Worm (Caenorhabditis elegans) whole organism, late embryonic: ENCODE measurements around the gene drn-1.

Experiments
- C08G9.2 ChIP-seq: sonication (generic microtip); optimal IDR thresholded peaks from 2 replicates; lab custom pipeline; 2016; ENCODE audit warnings: mild to moderate bottlenecking, missing genetic modification characterization, moderate library complexity, missing compliant biosample characterization
- K09A11.1 ChIP-seq: sonication (generic microtip); optimal IDR thresholded peaks from 2 replicates; lab custom pipeline; 2017; ENCODE audit warnings: antibody characterized with exemption, mild to moderate bottlenecking, missing genetic modification characterization, missing compliant biosample characterization; ENCODE audit not compliant: insufficient read depth
- T23F11.4 ChIP-seq: fragments of 200-800 bp; sonication (Bioruptor generic); optimal IDR thresholded peaks from 2 replicates; lab custom pipeline; 2018; ENCODE audit warnings: mild to moderate bottlenecking, missing genetic modification characterization, missing compliant biosample characterization
- Y22D7AL.16 ChIP-seq: sonication (generic microtip); optimal IDR thresholded peaks from 2 replicates; lab custom pipeline; 2016; ENCODE audit warnings: missing genetic modification characterization, missing compliant biosample characterization
- ahr-1 ChIP-seq: sonication (generic microtip); optimal IDR thresholded peaks from 2 replicates; lab custom pipeline; 2016; ENCODE audit warnings: missing genetic modification characterization, missing compliant biosample characterization
- ama-1 ChIP-seq: fragments of 150-350 bp; optimal IDR thresholded peaks from 2 replicates; lab custom pipeline; 2014
- ceh-14 ChIP-seq: sonication (generic microtip); optimal IDR thresholded peaks from 2 replicates; lab custom pipeline; 2016; ENCODE audit warnings: missing genotype, missing genetic modification characterization, missing compliant biosample characterization
- ceh-2 ChIP-seq: sonication (generic microtip); optimal IDR thresholded peaks from 2 replicates; lab custom pipeline; 2016; ENCODE audit warnings: missing genotype, missing genetic modification characterization, missing compliant biosample characterization
- ceh-34 ChIP-seq: sonication (generic microtip); optimal IDR thresholded peaks from 2 replicates; lab custom pipeline; 2016; ENCODE audit warnings: mild to moderate bottlenecking, missing genetic modification characterization, missing compliant biosample characterization
- ceh-45 ChIP-seq: fragments of 200-800 bp; sonication (Bioruptor generic); IDR thresholded peaks from 2 replicates; pipeline ENCODE4 v1.3.6; 2022; ENCODE audit warnings: missing genetic modification reagents, missing genetic modification characterization, missing compliant biosample characterization
- che-1 ChIP-seq: sonication (generic microtip); optimal IDR thresholded peaks from 2 replicates; lab custom pipeline; 2016; ENCODE audit warnings: mild to moderate bottlenecking, missing genetic modification characterization, missing compliant biosample characterization
- dmd-4 ChIP-seq: sonication (generic microtip); optimal IDR thresholded peaks from 2 replicates; lab custom pipeline; 2016; ENCODE audit warnings: borderline replicate concordance, missing genetic modification characterization, missing compliant biosample characterization
- elt-2 ChIP-seq: sonication (generic microtip); optimal IDR thresholded peaks from 2 replicates; lab custom pipeline; 2016; ENCODE audit warnings: missing genetic modification reagents, missing genetic modification characterization, missing compliant biosample characterization
- elt-4 ChIP-seq: sonication (generic microtip); optimal IDR thresholded peaks from 2 replicates; lab custom pipeline; 2016; ENCODE audit warnings: missing genetic modification characterization, missing compliant biosample characterization
- eyg-1 ChIP-seq: sonication (generic microtip); optimal IDR thresholded peaks from 2 replicates; lab custom pipeline; 2016; ENCODE audit warnings: missing genotype, missing genetic modification characterization, missing compliant biosample characterization
- fax-1 ChIP-seq: sonication (generic microtip); optimal IDR thresholded peaks from 2 replicates; lab custom pipeline; 2016; ENCODE audit warnings: missing genotype, missing genetic modification characterization, missing compliant biosample characterization
- fkh-10 ChIP-seq: fragments of 150-350 bp; optimal IDR thresholded peaks from 2 replicates; lab custom pipeline; 2014; ENCODE audit warnings: missing biosample characterization, missing genetic modification reagents, missing genetic modification characterization
- fkh-6 ChIP-seq: sonication (generic microtip); optimal IDR thresholded peaks from 2 replicates; lab custom pipeline; 2016; ENCODE audit warnings: missing genetic modification characterization, missing compliant biosample characterization
- gmeb-2 ChIP-seq: sonication (generic microtip); optimal IDR thresholded peaks from 2 replicates; lab custom pipeline; 2016; ENCODE audit warnings: missing genetic modification characterization, inconsistent platforms, missing compliant biosample characterization
- hlh-13 ChIP-seq: fragments of 200-800 bp; sonication (Bioruptor generic); optimal IDR thresholded peaks from 2 replicates; lab custom pipeline; 2018; ENCODE audit warnings: mild to moderate bottlenecking, missing genetic modification characterization, missing compliant biosample characterization
- hlh-15 ChIP-seq: sonication (generic microtip); optimal IDR thresholded peaks from 2 replicates; lab custom pipeline; 2016; ENCODE audit warnings: missing genetic modification characterization, missing compliant biosample characterization
- hlh-30 ChIP-seq: sonication (generic microtip); optimal IDR thresholded peaks from 2 replicates; lab custom pipeline; 2017; ENCODE audit warnings: antibody characterized with exemption, missing genetic modification characterization, missing compliant biosample characterization; ENCODE audit not compliant: insufficient read depth
- hlh-6 ChIP-seq: sonication (generic microtip); optimal IDR thresholded peaks from 2 replicates; lab custom pipeline; 2016; ENCODE audit warnings: missing genotype, missing genetic modification characterization, missing compliant biosample characterization
- lim-6 ChIP-seq: sonication (generic microtip); optimal IDR thresholded peaks from 2 replicates; lab custom pipeline; 2016; ENCODE audit warnings: missing genetic modification characterization, missing compliant biosample characterization
- madf-2 ChIP-seq: sonication (generic microtip); optimal IDR thresholded peaks from 2 replicates; lab custom pipeline; 2017; ENCODE audit warnings: missing genetic modification characterization, missing compliant biosample characterization
- nfya-1 ChIP-seq: sonication (generic microtip); optimal IDR thresholded peaks from 2 replicates; lab custom pipeline; 2017; ENCODE audit warnings: missing genetic modification characterization, mild to moderate bottlenecking, missing compliant biosample characterization, antibody characterized with exemption, moderate library complexity
- nhr-11 ChIP-seq: fragments of 150-350 bp; optimal IDR thresholded peaks from 2 replicates; lab custom pipeline; 2014; ENCODE audit warnings: missing biosample characterization, missing genetic modification characterization
- nhr-232 ChIP-seq: sonication (generic microtip); optimal IDR thresholded peaks from 2 replicates; lab custom pipeline; 2016; ENCODE audit warnings: missing genetic modification characterization, missing compliant biosample characterization
- npax-4 ChIP-seq: sonication (generic microtip); optimal IDR thresholded peaks from 2 replicates; lab custom pipeline; 2016; ENCODE audit warnings: missing genetic modification characterization, missing compliant biosample characterization
- pax-1 ChIP-seq: fragments of 150-350 bp; optimal IDR thresholded peaks from 2 replicates; lab custom pipeline; 2014; ENCODE audit warnings: missing biosample characterization, missing genetic modification characterization
- pha-2 ChIP-seq: sonication (generic microtip); optimal IDR thresholded peaks from 2 replicates; lab custom pipeline; 2017; ENCODE audit warnings: mild to moderate bottlenecking, missing genetic modification characterization, missing compliant biosample characterization
- pha-4 ChIP-seq: fragments of 150-350 bp; optimal IDR thresholded peaks from 2 replicates; lab custom pipeline; 2018; ENCODE audit warnings: missing biosample characterization, missing genetic modification reagents, missing genetic modification characterization
- pqm-1 ChIP-seq: sonication (generic microtip); optimal IDR thresholded peaks from 2 replicates; lab custom pipeline; 2016; ENCODE audit warnings: missing genetic modification characterization, missing compliant biosample characterization
- pros-1 ChIP-seq: fragments of 150-350 bp; optimal IDR thresholded peaks from 2 replicates; lab custom pipeline; 2014; ENCODE audit warnings: missing biosample characterization, missing genetic modification reagents, missing genetic modification characterization
- ref-2 ChIP-seq: sonication (generic microtip); optimal IDR thresholded peaks from 2 replicates; lab custom pipeline; 2016; ENCODE audit warnings: missing genetic modification characterization, missing compliant biosample characterization
- rnt-1 ChIP-seq: sonication (generic microtip); optimal IDR thresholded peaks from 2 replicates; lab custom pipeline; 2016; ENCODE audit warnings: missing genetic modification characterization, missing compliant biosample characterization
- sox-4 ChIP-seq: sonication (generic microtip); optimal IDR thresholded peaks from 2 replicates; lab custom pipeline; 2017; ENCODE audit warnings: mild to moderate bottlenecking, missing genetic modification characterization, inconsistent platforms, missing compliant biosample characterization
- tbx-7 ChIP-seq: sonication (generic microtip); optimal IDR thresholded peaks from 2 replicates; lab custom pipeline; 2016; ENCODE audit warnings: missing genotype, missing genetic modification characterization, missing compliant biosample characterization
- unc-55 ChIP-seq: sonication (generic microtip); optimal IDR thresholded peaks from 2 replicates; lab custom pipeline; 2017; ENCODE audit warnings: missing biosample characterization, missing genetic modification reagents, missing genetic modification characterization
- ztf-16 ChIP-seq: sonication (generic microtip); optimal IDR thresholded peaks from 2 replicates; lab custom pipeline; 2017; ENCODE audit warnings: missing genetic modification characterization, missing compliant biosample characterization

Gene drn-1

DNA sequence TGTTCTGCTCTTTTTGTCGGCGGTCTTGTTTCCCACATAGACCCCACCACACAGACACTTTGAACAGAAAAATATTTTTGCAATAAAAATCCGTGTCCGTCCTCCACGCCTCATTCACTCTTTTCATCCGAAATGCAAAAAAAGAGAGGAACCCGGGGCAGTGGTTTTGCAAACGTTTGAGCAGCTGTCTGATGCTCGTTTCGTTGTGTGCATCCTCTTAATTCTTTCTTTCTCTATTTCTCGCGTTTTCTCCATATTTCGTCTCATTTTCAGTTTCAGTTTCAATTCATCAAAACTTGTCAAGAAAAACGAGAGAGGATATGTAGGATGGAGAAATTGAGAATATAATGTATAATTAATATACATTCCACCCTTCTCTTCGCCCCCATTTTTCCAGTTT lies 37.3 kb upstream of the drn-1 start:
- TF ChIP-seq nfya-1 (tag; lab: Kevin White, UChicago) (no peak), hlh-15 (tag; lab: Kevin White, UChicago) (no peak), ahr-1 (tag; lab: Kevin White, UChicago) (no peak), pqm-1 (tag; lab: Kevin White, UChicago) (no peak), gmeb-2 (no peak), ceh-2 (tag; lab: Kevin White, UChicago) (no peak), pros-1 (no peak), npax-4 (tag; lab: Kevin White, UChicago) (no peak), fkh-6 (no peak), pax-1 (tag; lab: Kevin White, UChicago) (no peak), dmd-4 (tag; lab: Kevin White, UChicago) (no peak), ref-2 (tag; lab: Kevin White, UChicago) (no peak), nhr-11 (tag; lab: Kevin White, UChicago) (no peak), ceh-34 (tag; lab: Kevin White, UChicago) (no peak), C08G9.2 (tag; lab: Kevin White, UChicago) (no peak)
- TF ChIP-seq, all 69 proteins: peak for 0

DNA sequence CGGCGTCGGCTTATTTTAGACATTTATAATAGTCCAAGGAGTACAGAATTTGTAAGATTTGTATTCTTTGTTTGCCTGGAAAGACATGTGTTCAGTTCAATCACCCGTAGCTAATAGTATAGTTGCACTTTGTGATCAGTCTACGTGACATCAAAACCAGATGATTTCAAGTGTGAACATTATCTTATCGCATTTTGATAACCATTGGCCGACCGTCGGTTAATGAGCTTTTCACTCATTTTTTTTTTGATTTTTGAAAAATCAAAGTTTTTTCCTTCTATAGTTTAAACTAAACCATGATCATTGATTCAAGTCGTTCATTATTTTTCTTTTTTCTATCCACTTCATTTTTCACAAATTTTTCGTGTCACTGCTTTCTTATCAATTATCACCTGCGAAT lies 35.6 kb upstream of the drn-1 start:
- TF ChIP-seq nhr-11 (tag; lab: Kevin White, UChicago) (no peak), pax-1 (tag; lab: Kevin White, UChicago) (no peak), elt-2 (tag; lab: Kevin White, UChicago) (no peak), nhr-232 (tag; lab: Kevin White, UChicago) (no peak)

DNA sequence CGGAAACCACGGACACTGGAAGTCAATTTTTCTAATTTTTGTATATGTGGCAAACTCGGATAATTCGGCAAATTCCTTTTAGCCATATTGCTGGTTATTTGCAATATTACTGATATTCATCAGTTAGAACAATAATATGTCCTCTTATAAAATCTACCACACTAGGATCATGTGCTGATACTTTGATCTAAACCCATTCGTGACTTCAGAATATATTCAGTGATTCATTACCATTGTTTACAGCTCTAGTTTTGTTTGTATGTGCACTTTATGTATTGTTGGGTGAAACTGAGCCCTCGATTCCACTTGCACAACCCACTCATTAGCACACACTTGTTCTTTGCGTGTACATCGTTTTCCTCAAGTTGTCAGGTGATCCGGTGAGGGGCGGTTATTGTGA lies 34.6 kb upstream of the drn-1 start:
- TF ChIP-seq dmd-4 (tag; lab: Kevin White, UChicago) (no peak), ama-1 (lab: Kevin White, UChicago) (no peak), hlh-13 (GFP tag; lab: Kevin White, UChicago) (no peak), eyg-1 (tag; lab: Kevin White, UChicago) (no peak), pha-2 (tag; lab: Kevin White, UChicago) (no peak), pha-4 (tag; lab: Kevin White, UChicago) (no peak), fax-1 (tag; lab: Kevin White, UChicago) (no peak), pax-1 (tag; lab: Kevin White, UChicago) (no peak), lim-6 (no peak), Y22D7AL.16 (no peak), K09A11.1 (no peak), T23F11.4 (no peak), unc-55 (GFP tag; lab: Kevin White, UChicago) (no peak), ahr-1 (tag; lab: Kevin White, UChicago) (no peak), sox-4 (no peak), hlh-30 (tag; lab: Kevin White, UChicago) (no peak), elt-4 (tag; lab: Kevin White, UChicago) (no peak), C08G9.2 (tag; lab: Kevin White, UChicago) (no peak)

DNA sequence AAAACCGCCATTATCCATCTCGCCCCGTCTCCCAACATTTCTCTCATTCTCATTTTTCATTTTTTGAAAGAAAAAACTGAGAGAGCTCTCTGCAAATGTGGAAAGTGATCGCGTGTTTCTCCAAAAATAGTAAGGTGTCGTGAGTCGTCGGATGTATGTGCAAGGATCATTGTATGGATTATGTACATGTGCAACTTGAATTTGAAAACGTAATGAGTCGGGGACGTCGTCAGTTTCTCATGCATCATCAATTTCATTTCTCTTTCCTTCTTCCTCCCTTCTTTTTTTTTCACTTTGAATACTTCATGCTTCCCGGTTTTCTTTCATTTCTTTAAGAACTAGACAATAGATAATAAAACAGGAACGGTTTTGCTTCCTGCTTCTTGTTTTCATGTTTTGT lies 33.5 kb upstream of the drn-1 start:
- TF ChIP-seq nfya-1 (tag; lab: Kevin White, UChicago): no peak
- TF ChIP-seq madf-2 (tag; lab: Kevin White, UChicago): no peak
- TF ChIP-seq tbx-7: no peak
- TF ChIP-seq ztf-16 (tag; lab: Kevin White, UChicago): no peak
- no peak for TF ChIP-seq fkh-10
- no peak for TF ChIP-seq pros-1
- no peak for TF ChIP-seq ceh-14 (tag; lab: Kevin White, UChicago)

DNA sequence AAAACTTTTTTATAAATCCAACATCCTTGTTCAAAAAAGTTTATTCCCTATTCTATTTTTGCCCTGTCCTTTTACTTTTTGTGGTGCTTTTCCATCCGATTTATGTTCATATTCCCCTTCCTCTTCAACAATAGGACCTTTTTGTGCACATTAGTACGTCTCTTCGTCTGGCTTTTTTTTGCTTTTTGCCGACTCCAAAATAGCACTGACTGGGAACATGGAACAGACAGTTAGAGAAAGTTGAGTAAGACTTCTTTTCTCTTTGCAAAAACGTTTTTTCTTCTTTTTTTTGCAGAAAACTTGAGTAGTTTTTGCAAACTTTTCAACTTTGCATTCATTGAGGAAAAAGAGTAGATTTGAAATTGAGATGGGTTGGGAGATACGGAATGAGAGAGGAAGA lies 30.2 kb upstream of the drn-1 start:
- TF ChIP-seq ceh-2 (tag; lab: Kevin White, UChicago): no peak
- TF ChIP-seq hlh-15 (tag; lab: Kevin White, UChicago): no peak
- TF ChIP-seq pha-4 (tag; lab: Kevin White, UChicago): no peak
- no peak for TF ChIP-seq che-1 (tag; lab: Kevin White, UChicago)
- TF ChIP-seq rnt-1 (tag; lab: Kevin White, UChicago): no peak
- no peak for TF ChIP-seq ceh-45
- no peak for TF ChIP-seq elt-4 (tag; lab: Kevin White, UChicago)
- no peak for TF ChIP-seq hlh-6
- no peak for TF ChIP-seq eyg-1 (tag; lab: Kevin White, UChicago)
